Worm (Caenorhabditis elegans) whole organism, L1 larva: ENCODE results near the gene pmp-1.
A peak's percentile ranks its signal among the peaks of the same experiment; 100 is the strongest.

Experiments used
- C16A3.4 ChIP-seq: fragments of 150-350 bp; optimal IDR thresholded peaks from 2 replicates; lab custom pipeline; 2014; ENCODE audit warnings: missing biosample characterization, missing genetic modification characterization
- Y116A8C.19 ChIP-seq: sonication (generic microtip); optimal IDR thresholded peaks from 2 replicates; lab custom pipeline; 2016; ENCODE audit warnings: missing compliant biosample characterization, missing genetic modification characterization, borderline replicate concordance
- alr-1 ChIP-seq: fragments of 200-800 bp; sonication (Bioruptor generic); optimal IDR thresholded peaks from 2 replicates; lab custom pipeline; 2018; ENCODE audit warnings: borderline replicate concordance, mild to moderate bottlenecking, missing genetic modification characterization, missing compliant biosample characterization
- aly-2 ChIP-seq: fragments of 150-350 bp; optimal IDR thresholded peaks from 2 replicates; lab custom pipeline; 2014; ENCODE audit warnings: missing biosample characterization, missing genetic modification characterization
- ama-1 ChIP-seq: fragments of 150-350 bp; optimal IDR thresholded peaks from 2 replicates; lab custom pipeline; 2014
- blmp-1 ChIP-seq: fragments of 150-350 bp; optimal IDR thresholded peaks from 2 replicates; lab custom pipeline; 2014; ENCODE audit warnings: missing biosample characterization, missing genetic modification characterization
- ceh-8 ChIP-seq: fragments of 200-800 bp; sonication (Bioruptor generic); optimal IDR thresholded peaks from 2 replicates; lab custom pipeline; 2018; ENCODE audit warnings: mild to moderate bottlenecking, missing genetic modification characterization, moderate library complexity, missing compliant biosample characterization
- ceh-82 ChIP-seq, 3 experiments: fragments of 150-350 bp in 1 of 3; sonication (generic microtip) in 2 of 3; optimal IDR thresholded peaks; 2 replicates each; lab custom pipeline; 2014 to 2017; ENCODE audit warnings: missing biosample characterization in 3 of 3, missing genetic modification characterization in 3 of 3
- ceh-88 ChIP-seq: fragments of 200-800 bp; sonication (Bioruptor generic); IDR thresholded peaks from 2 replicates; pipeline ENCODE4 v1.3.6; 2022; ENCODE audit warnings: missing genetic modification characterization, missing compliant biosample characterization
- ces-1 ChIP-seq: fragments of 150-350 bp; optimal IDR thresholded peaks from 2 replicates; lab custom pipeline; 2014; ENCODE audit warnings: missing biosample characterization, missing genetic modification reagents, missing genetic modification characterization
- dsc-1 ChIP-seq: sonication (generic microtip); optimal IDR thresholded peaks from 2 replicates; lab custom pipeline; 2016; ENCODE audit warnings: mild to moderate bottlenecking, missing genetic modification characterization, missing compliant biosample characterization
- efl-1 ChIP-seq, 4 experiments: fragments of 150-350 bp; optimal IDR thresholded peaks in 3 of 4; peaks in 1 of 4; 1 replicate in 1 of 4; 2 replicates in 3 of 4; lab custom pipeline; 2014; ENCODE audit warnings: missing biosample characterization in 2 of 4, missing genetic modification characterization in 2 of 4, missing genetic modification reagents in 2 of 4
- efl-3 ChIP-seq: fragments of 200-800 bp; sonication (Bioruptor generic); optimal IDR thresholded peaks from 2 replicates; lab custom pipeline; 2018; ENCODE audit warnings: mild to moderate bottlenecking, missing genetic modification characterization, missing compliant biosample characterization
- egl-13 ChIP-seq: sonication (generic microtip); optimal IDR thresholded peaks from 2 replicates; lab custom pipeline; 2016; ENCODE audit warnings: missing genotype, missing genetic modification reagents, missing genetic modification characterization, missing compliant biosample characterization
- egl-27 ChIP-seq, 2 experiments: fragments of 150-350 bp in 1 of 2; sonication (generic microtip); optimal IDR thresholded peaks; 3 replicates each; lab custom pipeline; 2017 to 2018; ENCODE audit warnings: missing biosample characterization in 2 of 2, missing genetic modification characterization in 2 of 2, missing genetic modification reagents in 2 of 2
- elt-2 ChIP-seq: sonication (generic microtip); optimal IDR thresholded peaks from 2 replicates; lab custom pipeline; 2016; ENCODE audit warnings: missing genetic modification characterization, mild to moderate bottlenecking, inconsistent platforms, missing compliant biosample characterization, missing genetic modification reagents
- fkh-10 ChIP-seq: sonication (generic microtip); optimal IDR thresholded peaks from 2 replicates; lab custom pipeline; 2017; ENCODE audit warnings: missing biosample characterization, missing genetic modification reagents, missing genetic modification characterization
- fkh-4 ChIP-seq: sonication (generic microtip); optimal IDR thresholded peaks from 2 replicates; lab custom pipeline; 2016; ENCODE audit warnings: missing compliant biosample characterization, missing genetic modification characterization, borderline replicate concordance
- hlh-17 ChIP-seq: fragments of 200-800 bp; sonication (Bioruptor generic); optimal IDR thresholded peaks from 2 replicates; lab custom pipeline; 2018; ENCODE audit warnings: missing genetic modification characterization, mild to moderate bottlenecking, missing compliant biosample characterization, moderate library complexity, borderline replicate concordance
- irx-1 ChIP-seq: sonication (generic microtip); optimal IDR thresholded peaks from 2 replicates; lab custom pipeline; 2016; ENCODE audit warnings: missing genetic modification characterization, missing compliant biosample characterization
- isw-1 ChIP-seq: fragments of 200-800 bp; sonication (Bioruptor generic); IDR thresholded peaks from 2 replicates; pipeline ENCODE4 v1.3.6; 2022; ENCODE audit warnings: missing genetic modification characterization, missing compliant biosample characterization
- lin-14 ChIP-seq: fragments of 200-800 bp; sonication (Bioruptor generic); optimal IDR thresholded peaks from 2 replicates; lab custom pipeline; 2018; ENCODE audit warnings: mild to moderate bottlenecking, missing genetic modification characterization, moderate library complexity, missing compliant biosample characterization
- lin-39 ChIP-seq: fragments of 150-350 bp; optimal IDR thresholded peaks from 2 replicates; lab custom pipeline; 2014; ENCODE audit warnings: missing biosample characterization, missing genetic modification reagents, missing genetic modification characterization
- lsy-2 ChIP-seq, 2 experiments: fragments of 150-350 bp; optimal IDR thresholded peaks; 2 replicates each; lab custom pipeline; 2014; ENCODE audit warnings: missing biosample characterization in 2 of 2, missing genetic modification characterization in 2 of 2
- mab-9 ChIP-seq: fragments of 200-800 bp; sonication (Bioruptor generic); IDR thresholded peaks from 2 replicates; pipeline ENCODE4 v1.3.6; 2022; ENCODE audit warnings: missing genetic modification reagents, missing genetic modification characterization, missing compliant biosample characterization
- mdl-1 ChIP-seq, 2 experiments: fragments of 150-350 bp; optimal IDR thresholded peaks; 2 replicates each; lab custom pipeline; 2014 to 2017; ENCODE audit warnings: missing biosample characterization in 2 of 2, missing genetic modification characterization in 2 of 2, inconsistent platforms in 1 of 2
- mef-2 ChIP-seq: fragments of 150-350 bp; optimal IDR thresholded peaks from 2 replicates; lab custom pipeline; 2014; ENCODE audit warnings: missing biosample characterization, missing genetic modification characterization
- nhr-11 ChIP-seq: fragments of 150-350 bp; optimal IDR thresholded peaks from 2 replicates; lab custom pipeline; 2014; ENCODE audit warnings: missing biosample characterization, missing genetic modification characterization
- nhr-12 ChIP-seq: sonication (generic microtip); optimal IDR thresholded peaks from 2 replicates; lab custom pipeline; 2017; ENCODE audit warnings: missing biosample characterization, missing genetic modification characterization
- nhr-19 ChIP-seq: fragments of 200-800 bp; sonication (Bioruptor generic); conservative IDR thresholded peaks from 2 replicates; pipeline ENCODE4 v1.3.6; 2022; ENCODE audit warnings: missing genetic modification characterization, missing compliant biosample characterization
- nhr-237 ChIP-seq: fragments of 150-350 bp; optimal IDR thresholded peaks from 2 replicates; lab custom pipeline; 2014; ENCODE audit warnings: missing biosample characterization, missing genetic modification characterization
- nhr-28 ChIP-seq: fragments of 150-350 bp; optimal IDR thresholded peaks from 2 replicates; lab custom pipeline; 2014; ENCODE audit warnings: missing biosample characterization, missing genetic modification characterization
- nhr-71 ChIP-seq: sonication (generic microtip); optimal IDR thresholded peaks from 2 replicates; lab custom pipeline; 2016; ENCODE audit warnings: mild to moderate bottlenecking, missing genetic modification characterization, moderate library complexity, missing compliant biosample characterization
- nhr-84 ChIP-seq: sonication (generic microtip); optimal IDR thresholded peaks from 2 replicates; lab custom pipeline; 2017; ENCODE audit warnings: missing biosample characterization, missing genetic modification characterization
- pag-3 ChIP-seq: sonication (generic microtip); optimal IDR thresholded peaks from 2 replicates; lab custom pipeline; 2017; ENCODE audit warnings: missing genetic modification characterization, mild to moderate bottlenecking, missing compliant biosample characterization, antibody characterized with exemption, borderline replicate concordance; ENCODE audit not compliant: insufficient read depth
- pax-3 ChIP-seq: fragments of 200-800 bp; sonication (Bioruptor generic); optimal IDR thresholded peaks from 2 replicates; lab custom pipeline; 2018; ENCODE audit warnings: mild to moderate bottlenecking, missing genetic modification characterization, moderate library complexity, missing compliant biosample characterization
- skn-1 ChIP-seq: fragments of 150-350 bp; optimal IDR thresholded peaks from 2 replicates; lab custom pipeline; 2014; ENCODE audit warnings: missing biosample characterization, missing genetic modification characterization
- sox-4 ChIP-seq: sonication (generic microtip); optimal IDR thresholded peaks from 2 replicates; lab custom pipeline; 2016; ENCODE audit warnings: missing genetic modification characterization, missing compliant biosample characterization
- tbx-2 ChIP-seq: sonication (generic microtip); optimal IDR thresholded peaks from 2 replicates; lab custom pipeline; 2016; ENCODE audit warnings: missing genetic modification characterization, missing compliant biosample characterization
- unc-62 ChIP-seq: fragments of 150-350 bp; optimal IDR thresholded peaks from 2 replicates; lab custom pipeline; 2014; ENCODE audit warnings: missing biosample characterization, missing genetic modification reagents, missing genetic modification characterization
- unc-98 ChIP-seq: fragments of 200-800 bp; sonication (Bioruptor generic); IDR thresholded peaks from 2 replicates; pipeline ENCODE4 v1.3.6; 2022; ENCODE audit warnings: missing genetic modification characterization, missing compliant biosample characterization
- vab-15 ChIP-seq: sonication (generic microtip); optimal IDR thresholded peaks from 2 replicates; lab custom pipeline; 2017; ENCODE audit warnings: missing genotype, mild to moderate bottlenecking, missing genetic modification characterization, missing compliant biosample characterization
- xbp-1 ChIP-seq: sonication (generic microtip); optimal IDR thresholded peaks from 2 replicates; lab custom pipeline; 2016; ENCODE audit warnings: missing genetic modification characterization, missing compliant biosample characterization
- zag-1 ChIP-seq: fragments of 150-350 bp; optimal IDR thresholded peaks from 2 replicates; lab custom pipeline; 2014; ENCODE audit warnings: missing biosample characterization, missing genetic modification characterization
- zip-4 ChIP-seq: fragments of 200-800 bp; sonication (Bioruptor generic); optimal IDR thresholded peaks from 2 replicates; lab custom pipeline; 2018; ENCODE audit warnings: mild to moderate bottlenecking, missing genetic modification characterization, moderate library complexity, missing compliant biosample characterization
- ztf-11 ChIP-seq, 2 experiments: sonication (generic microtip); optimal IDR thresholded peaks; 2 replicates each; lab custom pipeline; 2016 to 2017; ENCODE audit warnings: missing genetic modification characterization in 2 of 2, missing biosample characterization in 1 of 2, missing compliant biosample characterization in 1 of 2
- ztf-4 ChIP-seq: fragments of 150-350 bp; optimal IDR thresholded peaks from 2 replicates; lab custom pipeline; 2014; ENCODE audit warnings: missing biosample characterization, missing genetic modification characterization

Gene pmp-1

ce11 chrII:6858835-6859234 is 24.7 kb downstream of the pmp-1 start (continued):
- TF ChIP-seq nhr-19 (peak; percentile 44), pax-3 (tag; lab: Kevin White, UChicago) (no peak), nhr-84 (tag; lab: Kevin White, UChicago) (no peak), sox-4 (tag; lab: Kevin White, UChicago) (no peak), nhr-12 (tag; lab: Kevin White, UChicago) (no peak), egl-13 (no peak), vab-15 (tag; lab: Kevin White, UChicago) (no peak), fkh-10 (GFP tag; lab: Kevin White, UChicago) (no peak), ceh-88 (GFP tag; lab: Robert Waterston, UW) (no peak), ces-1 (GFP tag; lab: Kevin White, UChicago) (no peak), ztf-11 (tag; optimal IDR thresholded peaks at IDR 0.05; lab: Kevin White, UChicago) (no peak), nhr-28 (tag; lab: Kevin White, UChicago) (no peak), unc-98 (GFP tag; lab: Robert Waterston, UW) (no peak), hlh-17 (GFP tag; lab: Kevin White, UChicago) (no peak), nhr-71 (tag; lab: Kevin White, UChicago) (peak; percentile 58), blmp-1 (tag; lab: Kevin White, UChicago) (no peak), mdl-1 (tag; optimal IDR thresholded peaks at IDR 0.05; lab: Kevin White, UChicago) (peak in 1 of 2 experiments; percentile 73), lin-14 (GFP tag; lab: Kevin White, UChicago) (peak; percentile 87), ceh-8 (GFP tag; lab: Kevin White, UChicago) (no peak), pag-3 (no peak), mab-9 (no peak)

ce11 chrII:6858201-6858600 is 25.4 kb downstream of the pmp-1 start, which contains the start of gene dnj-5:
Gene dnj-5 (minus strand): TSS chrII:6858301.
- TF ChIP-seq fkh-4 (tag; lab: Kevin White, UChicago) (no peak), nhr-237 (tag; lab: Kevin White, UChicago) (no peak), egl-27 (tag; optimal IDR thresholded peaks at IDR 0.05; lab: Kevin White, UChicago) (no peak), efl-1 (optimal IDR thresholded peaks at IDR 0.05; lab: Kevin White, UChicago) (no peak), efl-1 (GFP tag; optimal IDR thresholded peaks at IDR 0.05 in 1 of 2; lab: Kevin White, UChicago) (peak in 1 of 2 experiments; percentile 27), nhr-11 (tag; lab: Kevin White, UChicago) (no peak), blmp-1 (tag; lab: Kevin White, UChicago) (peak; percentile 87)

DNA sequence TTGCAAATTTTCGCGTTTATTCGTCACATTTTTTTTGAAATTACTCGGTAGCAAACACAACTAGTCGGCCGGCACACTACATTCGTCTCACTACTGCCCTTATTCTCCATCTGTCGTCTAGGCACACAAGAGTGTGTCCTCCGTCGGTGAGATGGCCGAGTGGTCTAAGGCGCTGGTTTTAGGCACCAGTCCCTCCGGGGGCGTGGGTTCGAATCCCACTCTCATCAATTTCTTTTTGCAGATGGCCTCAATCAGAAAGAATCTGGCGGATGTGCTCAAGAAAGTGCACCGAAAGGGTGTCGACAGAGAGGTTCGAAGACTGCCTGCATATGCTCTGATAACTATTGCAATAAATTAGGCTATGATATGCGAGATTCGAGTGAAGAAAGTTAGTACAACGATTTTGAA is 30.5 kb downstream of the pmp-1 start:
- TF ChIP-seq egl-27 (tag; optimal IDR thresholded peaks at IDR 0.05; lab: Kevin White, UChicago) (peak; percentile 67 to 69), lin-39 (tag; lab: Kevin White, UChicago) (no peak), unc-62 (GFP tag; lab: Kevin White, UChicago) (no peak), egl-13 (no peak), aly-2 (tag; lab: Kevin White, UChicago) (peak; percentile 18), xbp-1 (tag; lab: Kevin White, UChicago) (peak; percentile 54), efl-3 (GFP tag; lab: Kevin White, UChicago) (no peak), isw-1 (GFP tag; lab: Robert Waterston, UW) (peak; percentile 57), lsy-2 (tag; optimal IDR thresholded peaks at IDR 0.05; lab: Kevin White, UChicago) (peak; percentile 44 to 75), irx-1 (tag; lab: Kevin White, UChicago) (peak; percentile 50), ztf-4 (tag; lab: Kevin White, UChicago) (no peak), fkh-10 (GFP tag; lab: Kevin White, UChicago) (peak; percentile 44), ceh-82 (tag; optimal IDR thresholded peaks at IDR 0.05; lab: Kevin White, UChicago) (peak; percentile 58 to 82 (median 69)), elt-2 (tag; lab: Kevin White, UChicago) (peak; percentile 30), C16A3.4 (tag; lab: Kevin White, UChicago) (peak; percentile 75), ama-1 (lab: Kevin White, UChicago) (peak; percentile 51), sox-4 (tag; lab: Kevin White, UChicago) (peak; percentile 32), zag-1 (no peak), mef-2 (no peak), skn-1 (tag; lab: Kevin White, UChicago) (peak; percentile 50), nhr-12 (tag; lab: Kevin White, UChicago) (no peak), efl-1 (optimal IDR thresholded peaks at IDR 0.05; lab: Kevin White, UChicago) (peak; percentile 51 to 57), efl-1 (GFP tag; optimal IDR thresholded peaks at IDR 0.05 in 1 of 2; lab: Kevin White, UChicago) (peak; percentile 25 to 57), tbx-2 (peak; percentile 65), alr-1 (no peak), lin-14 (GFP tag; lab: Kevin White, UChicago) (peak; percentile 84), dsc-1 (tag; lab: Kevin White, UChicago) (peak; percentile 70), pax-3 (tag; lab: Kevin White, UChicago) (no peak), zip-4 (GFP tag; lab: Kevin White, UChicago) (no peak), hlh-17 (GFP tag; lab: Kevin White, UChicago) (no peak), Y116A8C.19 (tag; lab: Kevin White, UChicago) (no peak)
